Fruit fly (Drosophila melanogaster) whole organism, wandering third instar larva: Measurements from ENCODE around the gene Zip89B.

Source experiments
- CG9705 ChIP-seq: fragments of 200-800 bp; sonication (Bioruptor generic); optimal IDR thresholded peaks from 2 replicates; lab custom pipeline; 2018; ENCODE audit warnings: missing biosample characterization, mild to moderate bottlenecking, missing genetic modification characterization
- Dfd ChIP-seq: fragments of >200 bp; optimal IDR thresholded peaks from 2 replicates; lab custom pipeline; 2017; ENCODE audit warnings: missing biosample characterization, missing genetic modification characterization
- HLH106 ChIP-seq: fragments of 200-800 bp; optimal IDR thresholded peaks from 3 replicates; lab custom pipeline; 2019; ENCODE audit warnings: missing biosample characterization, mild to moderate bottlenecking, missing genetic modification characterization, moderate library complexity
- Sp1 ChIP-seq: fragments of 200-800 bp; sonication (Bioruptor generic); optimal IDR thresholded peaks from 3 replicates; lab custom pipeline; 2019; ENCODE audit warnings: missing biosample characterization, mild to moderate bottlenecking, missing genetic modification characterization, moderate library complexity
- Vsx2 ChIP-seq: fragments of 200-300, 225-300 bp; sonication (Bioruptor generic); optimal IDR thresholded peaks from 2 replicates; lab custom pipeline; 2018; ENCODE audit warnings: missing biosample characterization, missing genetic modification characterization; ENCODE audit not compliant: partially characterized antibody
- fru ChIP-seq: fragments of 200-800 bp; sonication (Bioruptor generic); optimal IDR thresholded peaks from 3 replicates; lab custom pipeline; 2016; ENCODE audit warnings: missing biosample characterization, mild to moderate bottlenecking, missing genetic modification characterization
- h ChIP-seq: fragments of 200-800 bp; sonication (Bioruptor generic); optimal IDR thresholded peaks from 3 replicates; lab custom pipeline; 2016; ENCODE audit warnings: missing biosample characterization, mild to moderate bottlenecking, missing genetic modification characterization
- psq ChIP-seq: fragments of 200-800 bp; sonication (Bioruptor generic); optimal IDR thresholded peaks from 3 replicates; lab custom pipeline; 2017; ENCODE audit warnings: missing biosample characterization, mild to moderate bottlenecking, missing genetic modification characterization, moderate library complexity
- rgr ChIP-seq: fragments of 200-800 bp; sonication (Bioruptor generic); optimal IDR thresholded peaks from 3 replicates; lab custom pipeline; 2016; ENCODE audit warnings: missing biosample characterization, mild to moderate bottlenecking, missing genetic modification characterization
- sage ChIP-seq: fragments of 200-800 bp; sonication (Bioruptor generic); optimal IDR thresholded peaks from 2 replicates; lab custom pipeline; 2016; ENCODE audit warnings: missing biosample characterization, mild to moderate bottlenecking, missing genetic modification characterization
- woc ChIP-seq: sonication (Bioruptor generic); optimal IDR thresholded peaks from 2 replicates; lab custom pipeline; 2016; ENCODE audit warnings: missing biosample characterization, mild to moderate bottlenecking, missing genetic modification characterization

DNA sequence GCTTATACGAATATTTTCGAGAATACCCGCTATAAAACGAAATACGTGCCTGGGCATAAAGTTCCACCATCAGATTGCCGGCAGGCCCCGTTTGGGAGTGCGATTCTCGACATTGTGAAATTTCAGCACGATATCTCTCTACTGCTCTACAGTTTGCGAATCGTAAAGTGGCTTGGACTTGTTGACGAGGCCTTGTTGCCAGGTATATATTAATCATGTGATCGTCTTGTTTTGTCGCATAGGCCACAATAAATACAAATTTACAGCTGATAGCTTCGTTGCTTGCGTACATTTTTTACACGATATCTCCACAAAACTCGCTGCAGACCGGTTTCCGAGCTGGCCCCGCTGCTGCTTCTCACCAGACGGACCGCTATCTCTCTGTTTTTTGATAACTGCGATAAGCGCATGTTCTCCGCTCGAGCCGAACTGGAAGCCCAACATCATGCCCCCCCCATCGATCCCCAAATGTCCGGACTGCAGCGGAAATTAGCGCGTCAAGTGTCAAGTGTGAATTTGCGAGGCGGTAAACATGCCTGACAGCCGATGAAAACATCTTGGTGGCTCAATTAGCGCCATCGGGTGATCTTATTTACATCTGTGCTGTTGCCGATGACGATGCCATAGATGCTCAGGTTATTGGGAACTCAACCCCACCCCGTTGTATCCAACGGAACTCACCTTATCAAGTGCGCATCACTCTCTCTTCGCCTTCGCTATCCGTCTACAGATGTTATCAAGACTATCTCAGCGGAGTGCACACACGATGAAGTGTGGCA is 3.9 kb downstream of the Zip89B start:
- TF ChIP-seq Dfd: no peak
- TF ChIP-seq rgr: no peak
- TF ChIP-seq h (GFP tag; lab: Kevin White, UChicago): peak; percentile 11
- TF ChIP-seq HLH106 (tag; lab: Kevin White, UChicago): peak; percentile 18
- peak; percentile 42 for TF ChIP-seq fru (GFP tag; lab: Kevin White, UChicago)
- TF ChIP-seq Sp1: no peak
- TF ChIP-seq psq (GFP tag; lab: Kevin White, UChicago): no peak
- TF ChIP-seq CG9705: no peak
- no peak for TF ChIP-seq Vsx2 (GFP tag; lab: Kevin White, UChicago)
- no peak for TF ChIP-seq woc (GFP tag; lab: Kevin White, UChicago)
- no peak for TF ChIP-seq sage (GFP tag; lab: Kevin White, UChicago)
